Fruit fly (Drosophila melanogaster) whole organism, wandering third instar larva: ENCODE measurements around the gene CG13640.

Experiments
- Abd-B ChIP-seq: fragments of >200 bp; optimal IDR thresholded peaks from 2 replicates; lab custom pipeline; 2017; ENCODE audit warnings: missing biosample characterization, missing genetic modification characterization
- CG32264 ChIP-seq: fragments of 200-800 bp; sonication (Bioruptor generic); optimal IDR thresholded peaks from 2 replicates; lab custom pipeline; 2016; ENCODE audit warnings: missing biosample characterization, missing genetic modification characterization
- CG9705 ChIP-seq: fragments of 200-800 bp; sonication (Bioruptor generic); optimal IDR thresholded peaks from 2 replicates; lab custom pipeline; 2018; ENCODE audit warnings: missing biosample characterization, mild to moderate bottlenecking, missing genetic modification characterization
- CrebA ChIP-seq: fragments of 200-800 bp; sonication (Bioruptor generic); optimal IDR thresholded peaks from 2 replicates; lab custom pipeline; 2016; ENCODE audit warnings: missing biosample characterization, mild to moderate bottlenecking, missing genetic modification characterization, borderline replicate concordance
- Dfd ChIP-seq: fragments of >200 bp; optimal IDR thresholded peaks from 2 replicates; lab custom pipeline; 2017; ENCODE audit warnings: missing biosample characterization, missing genetic modification characterization
- Dif ChIP-seq: fragments of 200-275, 200-300 bp; sonication (Bioruptor generic); optimal IDR thresholded peaks from 2 replicates; lab custom pipeline; 2018; ENCODE audit warnings: missing biosample characterization, missing genetic modification characterization; ENCODE audit not compliant: partially characterized antibody
- GATAd ChIP-seq: sonication (Bioruptor generic); optimal IDR thresholded peaks from 2 replicates; lab custom pipeline; 2016; ENCODE audit warnings: missing biosample characterization, missing genetic modification characterization
- HLH106 ChIP-seq: fragments of 200-800 bp; optimal IDR thresholded peaks from 3 replicates; lab custom pipeline; 2019; ENCODE audit warnings: missing biosample characterization, mild to moderate bottlenecking, missing genetic modification characterization, moderate library complexity
- Hnf4 ChIP-seq: fragments of 200-800 bp; sonication (Bioruptor generic); optimal IDR thresholded peaks from 2 replicates; lab custom pipeline; 2016; ENCODE audit warnings: missing biosample characterization, mild to moderate bottlenecking, missing genetic modification characterization
- Hr78 ChIP-seq: fragments of >200 bp; optimal IDR thresholded peaks from 2 replicates; lab custom pipeline; 2017; ENCODE audit warnings: missing biosample characterization, missing genetic modification characterization
- Hr83 ChIP-seq: fragments of 200-300 bp; sonication (Bioruptor generic); optimal IDR thresholded peaks from 2 replicates; lab custom pipeline; 2016; ENCODE audit warnings: missing biosample characterization, mild to moderate bottlenecking, missing genetic modification characterization, moderate library complexity; ENCODE audit not compliant: poor library complexity, severe bottlenecking
- Jra ChIP-seq: sonication (Bioruptor generic); optimal IDR thresholded peaks from 2 replicates; lab custom pipeline; 2016; ENCODE audit warnings: missing biosample characterization, missing genetic modification characterization
- Mio ChIP-seq: sonication (Bioruptor generic); optimal IDR thresholded peaks from 2 replicates; lab custom pipeline; 2016; ENCODE audit warnings: missing biosample characterization, missing genetic modification characterization
- Myc ChIP-seq: fragments of >200 bp; optimal IDR thresholded peaks from 2 replicates; lab custom pipeline; 2017
- N ChIP-seq: fragments of >200 bp; optimal IDR thresholded peaks from 2 replicates; lab custom pipeline; 2018; ENCODE audit warnings: missing biosample characterization, missing external identifiers, missing genetic modification characterization
- OdsH ChIP-seq: fragments of 200-800 bp; sonication (Bioruptor generic); optimal IDR thresholded peaks from 2 replicates; lab custom pipeline; 2016; ENCODE audit warnings: missing biosample characterization, mild to moderate bottlenecking, missing genetic modification characterization
- Sp1 ChIP-seq: fragments of 200-800 bp; sonication (Bioruptor generic); optimal IDR thresholded peaks from 3 replicates; lab custom pipeline; 2019; ENCODE audit warnings: missing biosample characterization, mild to moderate bottlenecking, missing genetic modification characterization, moderate library complexity
- brk ChIP-seq: fragments of 200-800 bp; sonication (Bioruptor generic); optimal IDR thresholded peaks from 2 replicates; lab custom pipeline; 2016; ENCODE audit warnings: missing biosample characterization, mild to moderate bottlenecking, missing genetic modification characterization
- dl ChIP-seq, 2 experiments: fragments of 175-275, 200-275 bp in 1 of 2; fragments of 200-275 bp in 1 of 2; sonication (Bioruptor generic); optimal IDR thresholded peaks; lab custom pipeline; 2018; ENCODE audit warnings: mild to moderate bottlenecking in 2 of 2, missing biosample characterization in 2 of 2, missing genetic modification characterization in 2 of 2, moderate library complexity in 2 of 2; ENCODE audit not compliant: partially characterized antibody in 2 of 2, insufficient read depth in 1 of 2
- dmrt93B ChIP-seq: fragments of 200-800 bp; sonication (Bioruptor generic); optimal IDR thresholded peaks from 2 replicates; lab custom pipeline; 2018; ENCODE audit warnings: missing biosample characterization, mild to moderate bottlenecking, missing genetic modification characterization
- dsf ChIP-seq: sonication (Bioruptor generic); optimal IDR thresholded peaks from 2 replicates; lab custom pipeline; 2016; ENCODE audit warnings: missing biosample characterization, missing genetic modification characterization, borderline replicate concordance
- foxo ChIP-seq, 2 experiments: fragments of 200-800 bp; sonication (Bioruptor generic); optimal IDR thresholded peaks; 2 replicates in 1 of 2; 3 replicates in 1 of 2; lab custom pipeline; 2016 to 2017; ENCODE audit warnings: missing biosample characterization in 2 of 2, missing genetic modification characterization in 2 of 2
- fru ChIP-seq: fragments of 200-800 bp; sonication (Bioruptor generic); optimal IDR thresholded peaks from 3 replicates; lab custom pipeline; 2016; ENCODE audit warnings: missing biosample characterization, mild to moderate bottlenecking, missing genetic modification characterization
- jim ChIP-seq: fragments of 175-275, 200-325 bp; sonication (Bioruptor generic); optimal IDR thresholded peaks from 2 replicates; lab custom pipeline; 2016; ENCODE audit warnings: missing biosample characterization, mild to moderate bottlenecking, missing genetic modification characterization
- psq ChIP-seq: fragments of 200-800 bp; sonication (Bioruptor generic); optimal IDR thresholded peaks from 3 replicates; lab custom pipeline; 2017; ENCODE audit warnings: missing biosample characterization, mild to moderate bottlenecking, missing genetic modification characterization, moderate library complexity
- sage ChIP-seq: fragments of 200-800 bp; sonication (Bioruptor generic); optimal IDR thresholded peaks from 2 replicates; lab custom pipeline; 2016; ENCODE audit warnings: missing biosample characterization, mild to moderate bottlenecking, missing genetic modification characterization
- sv ChIP-seq: fragments of 200-800 bp; sonication (Bioruptor generic); optimal IDR thresholded peaks from 3 replicates; lab custom pipeline; 2016; ENCODE audit warnings: missing biosample characterization, missing genetic modification characterization
- usp ChIP-seq: fragments of >200 bp; optimal IDR thresholded peaks from 2 replicates; lab custom pipeline; 2017; ENCODE audit warnings: missing biosample characterization, missing genetic modification characterization

Gene CG13640

DNA sequence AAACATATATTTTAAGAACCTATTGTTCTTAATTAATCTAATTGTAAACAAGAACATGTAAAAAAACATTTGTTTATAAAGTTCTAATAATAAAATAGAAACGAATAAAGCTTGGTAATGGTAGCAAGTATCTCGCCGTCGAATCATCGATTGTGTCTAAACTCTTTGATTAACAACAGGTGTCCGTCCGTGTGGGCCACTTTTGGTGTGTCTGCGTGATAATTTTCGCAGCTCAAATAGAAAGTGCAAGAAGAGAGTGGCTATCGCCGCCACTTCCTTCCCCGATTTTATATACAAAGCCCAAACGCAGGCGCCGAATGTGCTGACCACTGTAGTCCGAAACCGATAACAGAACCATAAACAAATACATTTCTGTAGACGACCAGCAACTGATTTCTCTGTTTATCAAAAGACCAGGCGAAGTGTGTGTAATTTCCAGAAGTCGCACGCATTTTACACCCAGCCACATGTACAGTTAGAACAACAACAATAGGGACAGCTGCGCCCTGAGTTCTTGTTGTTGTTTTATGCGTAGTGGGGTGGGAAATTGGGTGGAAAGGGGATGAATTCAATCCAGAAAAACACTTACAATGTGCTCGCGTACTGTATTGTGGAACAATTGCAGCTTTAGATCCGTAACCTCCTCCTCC lies 48.9 kb downstream of the CG13640 start:
- no peak for TF ChIP-seq CG32264 (GFP tag; lab: Kevin White, UChicago)
- no peak for TF ChIP-seq GATAd (GFP tag; lab: Kevin White, UChicago)
- TF ChIP-seq psq (GFP tag; lab: Kevin White, UChicago): no peak
- no peak for TF ChIP-seq dl (GFP tag; optimal IDR thresholded peaks at IDR 0.05; lab: Kevin White, UChicago; ENCODE audit: insufficient read depth in 1 of 2, partially characterized antibody in 2 of 2)
- TF ChIP-seq N (GFP tag; lab: Kevin White, UChicago): no peak
- TF ChIP-seq CrebA (GFP tag; lab: Kevin White, UChicago): no peak
- no peak for TF ChIP-seq HLH106
- TF ChIP-seq Dfd (GFP tag; lab: Kevin White, UChicago): no peak
- TF ChIP-seq Myc (lab: Kevin White, UChicago): no peak
- no peak for TF ChIP-seq usp (GFP tag; lab: Kevin White, UChicago)
- TF ChIP-seq Jra (GFP tag; lab: Kevin White, UChicago): no peak
- TF ChIP-seq Hnf4: no peak
- TF ChIP-seq sv (GFP tag; lab: Kevin White, UChicago): no peak
- no peak for TF ChIP-seq Hr83 (GFP tag; lab: Kevin White, UChicago)
- no peak for TF ChIP-seq Abd-B
- TF ChIP-seq Dif (GFP tag; lab: Kevin White, UChicago): no peak
- no peak for TF ChIP-seq OdsH
- no peak for TF ChIP-seq CG9705 (GFP tag; lab: Kevin White, UChicago)

DNA sequence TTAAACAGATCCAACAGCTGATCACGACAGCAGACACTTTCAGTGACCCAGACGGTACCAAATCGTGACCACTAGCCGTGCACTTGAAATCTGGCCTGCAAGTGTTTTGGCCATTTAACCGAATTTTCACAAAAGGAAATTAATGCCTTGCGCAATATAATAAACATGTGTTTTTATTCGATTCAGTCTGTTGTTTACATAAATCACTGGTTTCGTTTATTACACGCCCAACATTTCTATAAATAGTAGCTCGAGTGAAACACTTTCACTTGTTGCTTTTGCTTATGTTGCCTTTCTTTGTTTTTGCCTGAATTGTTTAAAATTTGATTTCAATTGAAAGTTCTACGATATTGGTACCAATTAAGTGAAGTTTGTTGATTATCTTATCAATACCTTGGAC lies 49.6 kb downstream of the CG13640 start:
- TF ChIP-seq dsf (GFP tag; lab: Kevin White, UChicago) (no peak), dmrt93B (GFP tag; lab: Kevin White, UChicago) (no peak), Myc (lab: Kevin White, UChicago) (no peak), brk (GFP tag; lab: Kevin White, UChicago) (no peak), OdsH (no peak), foxo (GFP tag; optimal IDR thresholded peaks at IDR 0.05; lab: Kevin White, UChicago) (no peak), Sp1 (GFP tag; lab: Kevin White, UChicago) (no peak), Hr83 (GFP tag; lab: Kevin White, UChicago) (no peak), Hr78 (GFP tag; lab: Kevin White, UChicago) (no peak), Abd-B (no peak), sage (GFP tag; lab: Kevin White, UChicago) (no peak), fru (GFP tag; lab: Kevin White, UChicago) (no peak), CrebA (GFP tag; lab: Kevin White, UChicago) (no peak), Mio (GFP tag; lab: Kevin White, UChicago) (no peak), jim (GFP tag; lab: Kevin White, UChicago) (no peak)
